Worm (Caenorhabditis elegans) whole organism, L4/young adult: ENCODE data around the gene Y34B4A.4.

Experiments used
- dao-5 ChIP-seq: sonication (generic microtip); optimal IDR thresholded peaks from 2 replicates; lab custom pipeline; 2016; ENCODE audit warnings: missing genotype, missing genetic modification characterization, moderate library complexity, missing compliant biosample characterization
- him-1 ChIP-seq: sonication (generic microtip); optimal IDR thresholded peaks from 2 replicates; lab custom pipeline; 2016; ENCODE audit warnings: missing genotype, missing genetic modification reagents, missing genetic modification characterization, missing compliant biosample characterization

DNA sequence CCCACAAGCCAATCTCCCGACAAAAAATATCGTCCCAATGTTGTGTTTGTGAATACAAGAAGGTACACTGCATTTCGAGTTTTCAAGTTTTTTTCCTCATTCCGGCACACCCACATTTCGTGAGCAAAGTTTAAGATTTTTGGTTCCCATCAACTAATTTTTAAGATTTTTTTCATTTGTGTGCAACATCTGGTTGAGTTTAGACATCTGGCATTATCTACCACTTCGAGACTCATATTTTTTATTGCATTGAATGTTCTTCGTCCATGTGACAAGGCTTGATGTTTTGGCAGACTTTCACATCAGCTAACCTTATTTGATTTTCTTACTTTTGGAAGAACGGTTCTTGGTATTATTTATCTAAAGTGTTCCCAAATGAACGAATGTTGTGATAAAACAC lies 3.7 kb upstream of the Y34B4A.4 start:
- no peak for TF ChIP-seq him-1 (tag; lab: Kevin White, UChicago)
- TF ChIP-seq dao-5 (tag; lab: Kevin White, UChicago): no peak
